Fruit fly (Drosophila melanogaster): ENCODE data around the gene CG3792.

The CG3792 gene

dm6 chr2L:5022602-5023001 is 45.5 kb downstream of the CG3792 start:
- TF ChIP-seq cyc (GFP tag; optimal IDR thresholded peaks at IDR 0.05) = no peak
- TF ChIP-seq net (GFP tag; optimal IDR thresholded peaks at IDR 0.05) = no peak
- peak; percentile 22 for TF ChIP-seq svp (GFP tag)

dm6 chr2L:5025557-5025956 is 48.4 kb downstream of the CG3792 start:
- TF ChIP-seq CG8319 (GFP tag; optimal IDR thresholded peaks at IDR 0.05) = no peak
- no peak for TF ChIP-seq CG6792 (GFP tag; optimal IDR thresholded peaks at IDR 0.05)
- TF ChIP-seq CG3032 (tag; optimal IDR thresholded peaks at IDR 0.05) = no peak

dm6 chr2L:5027321-5028069 is 50.4 kb downstream of the CG3792 start:
- TF ChIP-seq svp (GFP tag) (peak; percentile 39), Ets96B (tag; optimal IDR thresholded peaks at IDR 0.05) (no peak)

- TF ChIP-seq CG4318 (GFP tag; optimal IDR thresholded peaks at IDR 0.05) (no peak), CG16779 (tag; optimal IDR thresholded peaks at IDR 0.05) (no peak), CG6792 (GFP tag; optimal IDR thresholded peaks at IDR 0.05) (no peak), Gug (GFP tag; IDR thresholded peaks at IDR 0.05) (no peak), Blimp-1 (GFP tag; optimal IDR thresholded peaks at IDR 0.05) (no peak), OdsH (GFP tag; optimal IDR thresholded peaks at IDR 0.05) (no peak), Lpt (GFP tag; optimal IDR thresholded peaks at IDR 0.05) (no peak)
Measured at dm6 chr2L:5028091-5028490, 51.0 kb downstream of the CG3792 start, which contains the start of gene vkg. vkg (minus strand) TSS chr2L:5028191.

All from whole organism, prepupa.